Worm (Caenorhabditis elegans) whole organism, L4 larva: Measurements from ENCODE around the gene R08C7.8.

Experiments used
- F49E8.2 ChIP-seq: sonication (generic microtip); optimal IDR thresholded peaks from 2 replicates; lab custom pipeline; 2016; ENCODE audit warnings: missing compliant biosample characterization, mild to moderate bottlenecking, missing genetic modification characterization, borderline replicate concordance
- Y105C5A.15 ChIP-seq: fragments of 200-800 bp; sonication (Bioruptor generic); IDR thresholded peaks from 2 replicates; pipeline ENCODE4 v1.3.6; 2022; ENCODE audit warnings: missing genetic modification characterization, missing compliant biosample characterization
- Y48G9A.11 ChIP-seq: fragments of 200-800 bp; sonication (Bioruptor generic); IDR thresholded peaks from 2 replicates; pipeline ENCODE4 v1.3.6; 2022; ENCODE audit warnings: missing genetic modification reagents, missing genetic modification characterization, missing compliant biosample characterization
- ZK337.2 ChIP-seq: fragments of 200-800 bp; sonication (Bioruptor generic); IDR thresholded peaks from 2 replicates; pipeline ENCODE4 v1.3.6; 2022; ENCODE audit warnings: missing genetic modification reagents, missing genetic modification characterization, missing compliant biosample characterization
- ZK546.5 ChIP-seq, 2 experiments: sonication (generic microtip); optimal IDR thresholded peaks; 2 replicates each; lab custom pipeline; 2017; ENCODE audit warnings: missing biosample characterization in 2 of 2, missing genetic modification characterization in 2 of 2
- ama-1 ChIP-seq: fragments of 150-350 bp; optimal IDR thresholded peaks from 2 replicates; lab custom pipeline; 2014; ENCODE audit warnings: inconsistent platforms, mixed read lengths
- ceh-28 ChIP-seq: fragments of 150-350 bp; optimal IDR thresholded peaks from 2 replicates; lab custom pipeline; 2014; ENCODE audit warnings: missing biosample characterization, missing genetic modification reagents, missing genetic modification characterization
- ceh-32 ChIP-seq: sonication (generic microtip); optimal IDR thresholded peaks from 2 replicates; lab custom pipeline; 2016; ENCODE audit warnings: mild to moderate bottlenecking, missing genetic modification characterization, missing compliant biosample characterization; ENCODE audit not compliant: poor library complexity
- ceh-82 ChIP-seq: sonication (generic microtip); optimal IDR thresholded peaks from 2 replicates; lab custom pipeline; 2017; ENCODE audit warnings: missing biosample characterization, missing genetic modification characterization
- ctbp-1 ChIP-seq: fragments of 200-800 bp; sonication (Bioruptor generic); IDR thresholded peaks from 2 replicates; pipeline ENCODE4 v1.3.6; 2022; ENCODE audit warnings: missing genetic modification reagents, missing genetic modification characterization, missing compliant biosample characterization
- daf-16 ChIP-seq, 3 experiments: sonication (generic microtip); optimal IDR thresholded peaks; 2 replicates each; lab custom pipeline; 2016 to 2017; ENCODE audit warnings: missing genetic modification characterization in 3 of 3, missing genetic modification reagents in 3 of 3, mild to moderate bottlenecking in 2 of 3, missing compliant biosample characterization in 2 of 3, missing biosample characterization in 1 of 3, moderate library complexity in 1 of 3
- daf-8 ChIP-seq: fragments of 200-800 bp; sonication (Bioruptor generic); IDR thresholded peaks from 2 replicates; pipeline ENCODE4 v1.3.6; 2022; ENCODE audit warnings: missing genetic modification characterization, missing compliant biosample characterization
- dmd-6 ChIP-seq: fragments of 200-800 bp; sonication (Bioruptor generic); IDR thresholded peaks from 2 replicates; pipeline ENCODE4 v1.3.6; 2022; ENCODE audit warnings: missing genetic modification reagents, missing genetic modification characterization, missing compliant biosample characterization
- dmd-8 ChIP-seq: fragments of 200-800 bp; sonication (Bioruptor generic); IDR thresholded peaks from 2 replicates; pipeline ENCODE4 v1.3.6; 2022; ENCODE audit warnings: missing genetic modification characterization, missing compliant biosample characterization
- duxl-1 ChIP-seq: sonication (generic microtip); optimal IDR thresholded peaks from 2 replicates; lab custom pipeline; 2016; ENCODE audit warnings: mild to moderate bottlenecking, missing genetic modification characterization, moderate library complexity, missing compliant biosample characterization; ENCODE audit not compliant: poor library complexity
- dve-1 ChIP-seq: sonication (generic microtip); optimal IDR thresholded peaks from 2 replicates; lab custom pipeline; 2017; ENCODE audit warnings: antibody characterized with exemption, mild to moderate bottlenecking, missing genetic modification characterization, missing compliant biosample characterization; ENCODE audit not compliant: insufficient read depth
- egl-27 ChIP-seq: sonication (generic microtip); optimal IDR thresholded peaks from 3 replicates; lab custom pipeline; 2017; ENCODE audit warnings: missing biosample characterization, missing genetic modification reagents, missing genetic modification characterization
- hif-1 ChIP-seq, 2 experiments: sonication (generic microtip); optimal IDR thresholded peaks; 2 replicates each; lab custom pipeline; 2016 to 2017; ENCODE audit warnings: missing compliant biosample characterization in 2 of 2, missing genetic modification characterization in 2 of 2, missing genetic modification reagents in 2 of 2, missing genotype in 2 of 2, mild to moderate bottlenecking in 1 of 2
- hlh-11 ChIP-seq: fragments of 200-800 bp; sonication (Bioruptor generic); optimal IDR thresholded peaks from 2 replicates; lab custom pipeline; 2018; ENCODE audit warnings: mild to moderate bottlenecking, missing genetic modification characterization, missing compliant biosample characterization
- hlh-30 ChIP-seq: sonication (generic microtip); optimal IDR thresholded peaks from 2 replicates; lab custom pipeline; 2017; ENCODE audit warnings: antibody characterized with exemption, mild to moderate bottlenecking, missing genetic modification characterization, missing compliant biosample characterization; ENCODE audit not compliant: insufficient read depth
- mdl-1 ChIP-seq, 2 experiments: fragments of 150-350 bp in 1 of 2; sonication (generic microtip) in 1 of 2; optimal IDR thresholded peaks; 2 replicates each; lab custom pipeline; 2014 to 2017; ENCODE audit warnings: missing biosample characterization in 2 of 2, missing genetic modification characterization in 2 of 2
- mdt-29 ChIP-seq: fragments of 200-800 bp; sonication (Bioruptor generic); IDR thresholded peaks from 2 replicates; pipeline ENCODE4 v1.3.6; 2022; ENCODE audit warnings: missing genetic modification reagents, missing genetic modification characterization, missing compliant biosample characterization
- mep-1 ChIP-seq: fragments of 150-350 bp; sonication (generic microtip); optimal IDR thresholded peaks from 3 replicates; lab custom pipeline; 2014; ENCODE audit warnings: missing biosample characterization, missing genetic modification characterization
- mxl-2 ChIP-seq: fragments of 200-800 bp; sonication (Bioruptor generic); conservative IDR thresholded peaks from 2 replicates; pipeline ENCODE4 v1.3.6; 2022; ENCODE audit warnings: missing genetic modification reagents, missing genetic modification characterization, missing compliant biosample characterization
- mxl-3 ChIP-seq: fragments of 200-800 bp; sonication (Bioruptor generic); optimal IDR thresholded peaks from 2 replicates; lab custom pipeline; 2018; ENCODE audit warnings: mild to moderate bottlenecking, missing genetic modification characterization, missing compliant biosample characterization
- nhr-10 ChIP-seq: fragments of 150-350 bp; optimal IDR thresholded peaks from 2 replicates; lab custom pipeline; 2014; ENCODE audit warnings: missing biosample characterization, missing genetic modification characterization
- nhr-11 ChIP-seq: fragments of 150-350 bp; optimal IDR thresholded peaks from 2 replicates; lab custom pipeline; 2014; ENCODE audit warnings: missing biosample characterization, missing genetic modification characterization
- nhr-111 ChIP-seq: fragments of 200-800 bp; sonication (Bioruptor generic); optimal IDR thresholded peaks from 2 replicates; lab custom pipeline; 2018; ENCODE audit warnings: mild to moderate bottlenecking, missing genetic modification characterization, missing compliant biosample characterization
- nhr-28 ChIP-seq: fragments of 150-350 bp; optimal IDR thresholded peaks from 2 replicates; lab custom pipeline; 2014; ENCODE audit warnings: missing biosample characterization, missing genetic modification characterization
- nhr-48 ChIP-seq: sonication (generic microtip); optimal IDR thresholded peaks from 2 replicates; lab custom pipeline; 2016; ENCODE audit warnings: mild to moderate bottlenecking, missing genetic modification characterization, missing compliant biosample characterization
- pha-4 ChIP-seq, 2 experiments: fragments of 150-350 bp in 1 of 2; fragments of 200-800 bp in 1 of 2; sonication (Bioruptor generic) in 1 of 2; IDR thresholded peaks in 1 of 2; optimal IDR thresholded peaks in 1 of 2; 2 replicates each; pipeline versions ENCODE4 v1.3.6 to Lab custom; 2014 to 2022; ENCODE audit warnings: missing genetic modification characterization in 2 of 2, missing genetic modification reagents in 2 of 2, missing biosample characterization in 1 of 2, missing compliant biosample characterization in 1 of 2
- php-3 ChIP-seq: fragments of 200-800 bp; sonication (Bioruptor generic); IDR thresholded peaks from 2 replicates; pipeline ENCODE4 v1.3.6; 2022; ENCODE audit warnings: missing genetic modification reagents, missing genetic modification characterization, missing compliant biosample characterization
- pqm-1 ChIP-seq: sonication (generic microtip); optimal IDR thresholded peaks from 2 replicates; lab custom pipeline; 2017; ENCODE audit warnings: missing biosample characterization, missing genetic modification characterization
- rbr-2 ChIP-seq: sonication (generic microtip); optimal IDR thresholded peaks from 2 replicates; lab custom pipeline; 2016; ENCODE audit warnings: missing genotype, missing genetic modification characterization, missing compliant biosample characterization
- snpc-4 ChIP-seq: fragments of 150-350 bp; optimal IDR thresholded peaks from 2 replicates; lab custom pipeline; 2014; ENCODE audit warnings: missing biosample characterization, missing genetic modification characterization
- unc-130 ChIP-seq: sonication (generic microtip); optimal IDR thresholded peaks from 2 replicates; lab custom pipeline; 2016; ENCODE audit warnings: missing genetic modification reagents, missing genetic modification characterization, missing compliant biosample characterization
- vab-7 ChIP-seq: fragments of 200-800 bp; sonication (Bioruptor generic); IDR thresholded peaks from 2 replicates; pipeline ENCODE4 v1.3.6; 2022; ENCODE audit warnings: missing genetic modification reagents, missing genetic modification characterization, missing compliant biosample characterization
- zag-1 ChIP-seq: fragments of 150-350 bp; optimal IDR thresholded peaks from 2 replicates; lab custom pipeline; 2014; ENCODE audit warnings: missing biosample characterization, missing genetic modification characterization
- zfp-3 ChIP-seq: fragments of 200-800 bp; sonication (Bioruptor generic); conservative IDR thresholded peaks from 2 replicates; pipeline ENCODE4 v1.3.6; 2022; ENCODE audit warnings: missing genetic modification reagents, missing genetic modification characterization, missing compliant biosample characterization
- ztf-7 ChIP-seq: fragments of 150-350 bp; optimal IDR thresholded peaks from 2 replicates; lab custom pipeline; 2014; ENCODE audit warnings: missing biosample characterization, missing genetic modification characterization

The R08C7.8 gene

ce11 chrIV:4482531-4482930 is 48.2 kb upstream of the R08C7.8 start, which contains the start of gene M01H9.4 (continued):
- no peak for TF ChIP-seq ceh-32 (tag; lab: Kevin White, UChicago)
- no peak for TF ChIP-seq zag-1 (tag; lab: Kevin White, UChicago)
- TF ChIP-seq, all 104 proteins: peak for 10

ce11 chrIV:4481298-4481697 is 47.0 kb upstream of the R08C7.8 start:
- TF ChIP-seq hlh-30 (tag; lab: Kevin White, UChicago) (peak; percentile 41), dve-1 (tag; lab: Kevin White, UChicago) (peak; percentile 13), daf-16 (GFP tag; optimal IDR thresholded peaks at IDR 0.05; lab: Kevin White, UChicago) (no peak), daf-16 (tag; optimal IDR thresholded peaks at IDR 0.05; lab: Kevin White, UChicago) (peak; percentile 59), nhr-28 (peak; percentile 31), pqm-1 (tag; lab: Kevin White, UChicago) (peak; percentile 6), nhr-10 (tag; lab: Kevin White, UChicago) (no peak)
- TF ChIP-seq, all 104 proteins: peak for 5

ce11 chrIV:4480027-4480426 is 45.7 kb upstream of the R08C7.8 start, which contains the start of gene M01H9.10:
Gene M01H9.10 (minus strand): TSS chrIV:4480127.
- TF ChIP-seq mep-1 (tag; lab: Kevin White, UChicago) (no peak), ZK337.2 (GFP tag; lab: Robert Waterston, UW) (no peak), mxl-3 (GFP tag; lab: Kevin White, UChicago) (no peak), mxl-2 (no peak), ceh-32 (tag; lab: Kevin White, UChicago) (no peak), mdl-1 (tag; optimal IDR thresholded peaks at IDR 0.05; lab: Kevin White, UChicago) (no peak)

ce11 chrIV:4478612-4479011 is 44.3 kb upstream of the R08C7.8 start:
- TF ChIP-seq ceh-28 (tag; lab: Kevin White, UChicago) (no peak), hlh-11 (tag; lab: Kevin White, UChicago) (peak; percentile 12), dve-1 (tag; lab: Kevin White, UChicago) (peak; percentile 36), nhr-48 (tag; lab: Kevin White, UChicago) (peak; percentile 47), dmd-6 (GFP tag; lab: Robert Waterston, UW) (peak; percentile 47), daf-16 (GFP tag; optimal IDR thresholded peaks at IDR 0.05; lab: Kevin White, UChicago) (no peak), daf-16 (tag; optimal IDR thresholded peaks at IDR 0.05; lab: Kevin White, UChicago) (peak; percentile 29), ztf-7 (tag; lab: Kevin White, UChicago) (no peak), hif-1 (tag; optimal IDR thresholded peaks at IDR 0.05; lab: Kevin White, UChicago) (peak in 1 of 2 experiments; percentile 89), Y105C5A.15 (GFP tag; lab: Robert Waterston, UW) (no peak)

ce11 chrIV:4477009-4477471 is 42.7 kb upstream of the R08C7.8 start, which contains the start of gene M01H9.3:
Gene M01H9.3 (minus strand): TSS chrIV:4477059.
- TF ChIP-seq mdt-29 (GFP tag; lab: Robert Waterston, UW): peak; percentile 49; the same call in 1 of the 2 replicates
- TF ChIP-seq hif-1 (tag; optimal IDR thresholded peaks at IDR 0.05; lab: Kevin White, UChicago): peak in 1 of 2 experiments; percentile 87
- TF ChIP-seq vab-7: no peak
- peak; percentile 86 for TF ChIP-seq ama-1
- no peak for TF ChIP-seq snpc-4 (tag; lab: Kevin White, UChicago)
- TF ChIP-seq mxl-3 (GFP tag; lab: Kevin White, UChicago): peak; percentile 46
- no peak for TF ChIP-seq unc-130 (GFP tag; lab: Kevin White, UChicago)
- peak; percentile 87 for TF ChIP-seq hlh-11 (tag; lab: Kevin White, UChicago)
- peak; percentile 61 for TF ChIP-seq nhr-11 (tag; lab: Kevin White, UChicago)
- no peak for TF ChIP-seq F49E8.2 (tag; lab: Kevin White, UChicago)
- no peak for TF ChIP-seq ceh-32 (tag; lab: Kevin White, UChicago)
- no peak for TF ChIP-seq nhr-111 (GFP tag; lab: Kevin White, UChicago)
- TF ChIP-seq dmd-8: no peak
- TF ChIP-seq egl-27 (tag; lab: Kevin White, UChicago): no peak
- TF ChIP-seq zfp-3 (GFP tag; lab: Robert Waterston, UW): no peak
- TF ChIP-seq mep-1 (tag; lab: Kevin White, UChicago): peak; percentile 66
- TF ChIP-seq ceh-82 (tag; lab: Kevin White, UChicago): no peak
- TF ChIP-seq duxl-1 (tag; lab: Kevin White, UChicago): no peak
- TF ChIP-seq daf-8 (GFP tag; lab: Robert Waterston, UW): no peak
- TF ChIP-seq ctbp-1: no peak
- TF ChIP-seq pha-4 (GFP tag; IDR thresholded peaks at IDR 0.05; lab: Robert Waterston, UW): no peak
- TF ChIP-seq pha-4 (tag; optimal IDR thresholded peaks at IDR 0.05; lab: Kevin White, UChicago): peak; percentile 36
- no peak for TF ChIP-seq php-3 (GFP tag; lab: Robert Waterston, UW)
- TF ChIP-seq ZK546.5 (tag; optimal IDR thresholded peaks at IDR 0.05; lab: Kevin White, UChicago): no peak
- no peak for TF ChIP-seq rbr-2 (tag; lab: Kevin White, UChicago)
- TF ChIP-seq Y48G9A.11 (GFP tag; lab: Robert Waterston, UW): no peak
